Worm (Caenorhabditis elegans): ENCODE data around the gene Y116A8C.25.

Gene Y116A8C.25

DNA sequence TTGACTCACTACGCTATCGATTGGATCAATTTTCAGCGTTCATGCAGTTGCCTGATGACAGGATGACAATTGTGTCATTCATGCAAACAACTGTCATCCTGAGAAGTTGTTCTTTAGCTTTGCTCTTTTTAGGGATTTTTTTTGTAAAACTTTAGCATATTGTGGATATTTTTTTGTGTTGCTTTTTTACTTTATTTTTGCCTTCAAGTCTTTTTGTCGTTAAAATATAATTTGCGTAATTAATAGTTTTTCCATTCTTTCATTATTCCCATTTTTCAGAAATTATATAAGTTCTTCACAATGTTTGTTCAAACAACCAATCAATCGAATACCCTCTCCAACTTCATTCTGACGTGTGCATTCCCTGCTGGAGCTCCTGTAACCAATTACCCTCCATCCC, 37.9 kb downstream of the Y116A8C.25 start, which contains the start of gene Y116A8C.20:
Y116A8C.20 (plus strand) TSS at position 301 of the 400 bp plus-strand sequence.
- TF ChIP-seq cnd-1 (tag; optimal IDR thresholded peaks at IDR 0.05) (no peak), hlh-1 (tag; optimal IDR thresholded peaks at IDR 0.05) (no peak), tbx-8 (GFP tag; optimal IDR thresholded peaks at IDR 0.05) (no peak), nhr-76 (tag; optimal IDR thresholded peaks at IDR 0.05) (no peak), nhr-12 (tag; optimal IDR thresholded peaks at IDR 0.05) (no peak), ztf-11 (tag; optimal IDR thresholded peaks at IDR 0.05) (no peak), ceh-39 (tag; optimal IDR thresholded peaks at IDR 0.05) (no peak), drap-1 (GFP tag; optimal IDR thresholded peaks at IDR 0.05) (no peak), mls-2 (tag; optimal IDR thresholded peaks at IDR 0.05) (no peak), sptf-1 (tag; optimal IDR thresholded peaks at IDR 0.05) (no peak), ham-2 (GFP tag; optimal IDR thresholded peaks at IDR 0.05) (no peak), ces-1 (GFP tag; optimal IDR thresholded peaks at IDR 0.05) (no peak)

ce11 chrIV:17039545-17039944, 39.0 kb downstream of the Y116A8C.25 start, which contains the start of gene Y116A8C.19:
Gene Y116A8C.19 (minus strand): TSS chrIV:17039645.
- no peak for TF ChIP-seq nhr-76 (tag; optimal IDR thresholded peaks at IDR 0.05)
- TF ChIP-seq bed-3 (GFP tag; optimal IDR thresholded peaks at IDR 0.05): no peak
- TF ChIP-seq pha-4 (tag; optimal IDR thresholded peaks at IDR 0.05): no peak
- no peak for TF ChIP-seq tbx-8 (GFP tag; optimal IDR thresholded peaks at IDR 0.05)
- no peak for TF ChIP-seq hlh-1 (tag; optimal IDR thresholded peaks at IDR 0.05)
- TF ChIP-seq nhr-2 (tag; optimal IDR thresholded peaks at IDR 0.05): no peak
- TF ChIP-seq ceh-43 (GFP tag; optimal IDR thresholded peaks at IDR 0.05): no peak
- TF ChIP-seq flh-1 (GFP tag; optimal IDR thresholded peaks at IDR 0.05): no peak
- no peak for TF ChIP-seq unc-62 (GFP tag; optimal IDR thresholded peaks at IDR 0.05)
- no peak for TF ChIP-seq unc-39 (tag; optimal IDR thresholded peaks at IDR 0.05)
- TF ChIP-seq mab-5 (tag; optimal IDR thresholded peaks at IDR 0.05): no peak
- TF ChIP-seq lsy-2 (tag; optimal IDR thresholded peaks at IDR 0.05): no peak
- TF ChIP-seq nhr-12 (tag; optimal IDR thresholded peaks at IDR 0.05): no peak
- TF ChIP-seq blmp-1 (tag; optimal IDR thresholded peaks at IDR 0.05): no peak
- no peak for TF ChIP-seq ces-1 (GFP tag; optimal IDR thresholded peaks at IDR 0.05)
- TF ChIP-seq snpc-4 (tag; optimal IDR thresholded peaks at IDR 0.05): no peak
- TF ChIP-seq lin-32 (GFP tag; optimal IDR thresholded peaks at IDR 0.05): no peak
- no peak for TF ChIP-seq nhr-237 (tag; optimal IDR thresholded peaks at IDR 0.05)
- no peak for TF ChIP-seq lin-13 (tag; optimal IDR thresholded peaks at IDR 0.05)
- no peak for TF ChIP-seq mep-1 (tag; optimal IDR thresholded peaks at IDR 0.05)

ce11 chrIV:17030494-17030893, 48.1 kb downstream of the Y116A8C.25 start, which contains the start of gene nhr-229:
Gene nhr-229 (minus strand): TSS chrIV:17030594.
- no peak for TF ChIP-seq ces-1 (GFP tag; optimal IDR thresholded peaks at IDR 0.05)
- no peak for TF ChIP-seq bed-3 (GFP tag; optimal IDR thresholded peaks at IDR 0.05)
- TF ChIP-seq nhr-2 (tag; optimal IDR thresholded peaks at IDR 0.05): no peak
- TF ChIP-seq ztf-11 (tag; optimal IDR thresholded peaks at IDR 0.05): no peak
- TF ChIP-seq elt-1 (tag; optimal IDR thresholded peaks at IDR 0.05; ENCODE audit: borderline replicate concordance, insufficient read depth): no peak
- TF ChIP-seq nhr-12 (tag; optimal IDR thresholded peaks at IDR 0.05): no peak

ce11 chrIV:17026568-17026967, 52.0 kb downstream of the Y116A8C.25 start:
- TF ChIP-seq sptf-1 (tag; optimal IDR thresholded peaks at IDR 0.05) (no peak), lin-13 (tag; optimal IDR thresholded peaks at IDR 0.05) (no peak), nhr-237 (tag; optimal IDR thresholded peaks at IDR 0.05) (no peak), snpc-4 (tag; optimal IDR thresholded peaks at IDR 0.05) (no peak), sem-2 (GFP tag; optimal IDR thresholded peaks at IDR 0.05) (no peak), unc-120 (tag; optimal IDR thresholded peaks at IDR 0.05; ENCODE audit: poor library complexity, severe bottlenecking) (no peak), tbx-8 (GFP tag; optimal IDR thresholded peaks at IDR 0.05) (no peak), nhr-12 (tag; optimal IDR thresholded peaks at IDR 0.05) (no peak), bed-3 (GFP tag; optimal IDR thresholded peaks at IDR 0.05) (no peak), elt-3 (tag; optimal IDR thresholded peaks at IDR 0.05) (no peak), ceh-83 (GFP tag; optimal IDR thresholded peaks at IDR 0.05) (no peak)

DNA sequence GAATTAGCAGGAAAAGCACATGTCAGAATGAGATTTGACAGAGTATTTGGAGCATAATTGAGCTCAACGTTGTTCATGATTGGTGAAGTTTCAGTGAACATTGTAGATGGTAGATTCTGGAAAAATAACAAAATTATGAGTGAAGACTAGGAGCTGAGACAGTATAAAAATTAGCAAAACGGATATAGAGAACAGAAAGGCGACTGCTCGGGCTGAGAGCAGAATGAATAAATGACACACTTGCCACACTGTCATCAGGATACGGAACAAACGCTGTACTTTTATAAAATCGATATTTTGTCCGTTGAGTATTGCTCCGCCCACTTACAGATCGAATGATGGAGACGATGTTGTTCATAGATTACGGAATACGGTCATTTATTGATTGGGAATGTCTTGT, 53.5 kb downstream of the Y116A8C.25 start, which contains the start of gene dct-13:
dct-13 (minus strand) TSS at position 101 of the 400 bp plus-strand sequence.
- TF ChIP-seq lin-32 (GFP tag; optimal IDR thresholded peaks at IDR 0.05) (no peak), ceh-43 (GFP tag; optimal IDR thresholded peaks at IDR 0.05) (no peak), pha-4 (tag; optimal IDR thresholded peaks at IDR 0.05) (no peak), unc-39 (tag; optimal IDR thresholded peaks at IDR 0.05) (no peak), bed-3 (GFP tag; optimal IDR thresholded peaks at IDR 0.05) (no peak)

Measured in whole organism, mixed stage, embryonic.